Fruit fly (Drosophila melanogaster): ENCODE data around the gene TTLL1B.

The TTLL1B gene

dm6 chr3L:4689970-4690369 lies 41.9 kb downstream of the TTLL1B start, which contains the start of gene CG18418:
TSS of gene CG18418 (minus strand) at chr3L:4690070.
- no peak for TF ChIP-seq CG9139 (GFP tag; optimal IDR thresholded peaks at IDR 0.05)
- no peak for TF ChIP-seq Smox (GFP tag; optimal IDR thresholded peaks at IDR 0.05)
- no peak for TF ChIP-seq eg (GFP tag; IDR thresholded peaks at IDR 0.05)
- TF ChIP-seq cyc (GFP tag; optimal IDR thresholded peaks at IDR 0.05): no peak
- no peak for TF ChIP-seq spab (GFP tag; optimal IDR thresholded peaks at IDR 0.05)
- TF ChIP-seq salr (GFP tag; optimal IDR thresholded peaks at IDR 0.05): no peak
- no peak for TF ChIP-seq fd59A (GFP tag; optimal IDR thresholded peaks at IDR 0.05)
- no peak for TF ChIP-seq net (GFP tag; optimal IDR thresholded peaks at IDR 0.05)
- TF ChIP-seq CG6163 (GFP tag; IDR thresholded peaks at IDR 0.05): no peak
- TF ChIP-seq esn (GFP tag; optimal IDR thresholded peaks at IDR 0.05): no peak
- no peak for TF ChIP-seq CG7368 (GFP tag; optimal IDR thresholded peaks at IDR 0.05)
- TF ChIP-seq ss (GFP tag; optimal IDR thresholded peaks at IDR 0.05): no peak
- no peak for TF ChIP-seq CG11294 (GFP tag; IDR thresholded peaks at IDR 0.05)
- no peak for TF ChIP-seq CG3919 (GFP tag; optimal IDR thresholded peaks at IDR 0.05)
- no peak for TF ChIP-seq CG3032 (tag; optimal IDR thresholded peaks at IDR 0.05)
- TF ChIP-seq Gug (GFP tag; IDR thresholded peaks at IDR 0.05): no peak
- no peak for TF ChIP-seq Ets96B (tag; optimal IDR thresholded peaks at IDR 0.05)

- peak; percentile 35 for TF ChIP-seq CG3032 (tag; optimal IDR thresholded peaks at IDR 0.05)
- TF ChIP-seq CG8119 (GFP tag; IDR thresholded peaks at IDR 0.05): peak; percentile 67; the same call in 2 of the 3 replicates
- peak; percentile 18 for TF ChIP-seq Sox102F (GFP tag; optimal IDR thresholded peaks at IDR 0.05)
- TF ChIP-seq topi (GFP tag; optimal IDR thresholded peaks at IDR 0.05): no peak
- peak; percentile 21 for TF ChIP-seq CG4318 (GFP tag; optimal IDR thresholded peaks at IDR 0.05)
- no peak for TF ChIP-seq CG7368 (GFP tag; optimal IDR thresholded peaks at IDR 0.05)
- peak; percentile 48 for TF ChIP-seq acj6 (GFP tag; optimal IDR thresholded peaks at IDR 0.05)
- no peak for TF ChIP-seq Hr38 (GFP tag; optimal IDR thresholded peaks at IDR 0.05)
- peak; percentile 41 for TF ChIP-seq Smox (GFP tag; optimal IDR thresholded peaks at IDR 0.05)
- peak; percentile 32 for TF ChIP-seq cyc (GFP tag; optimal IDR thresholded peaks at IDR 0.05)
- peak; percentile 72 for TF ChIP-seq svp (GFP tag)
- TF ChIP-seq CG6276 (GFP tag; optimal IDR thresholded peaks at IDR 0.05): peak; percentile 52
- TF ChIP-seq ss (GFP tag; optimal IDR thresholded peaks at IDR 0.05): no peak
- no peak for TF ChIP-seq CG1621 (tag; optimal IDR thresholded peaks at IDR 0.05)
- peak; percentile 65 for TF ChIP-seq CG31627 (GFP tag; optimal IDR thresholded peaks at IDR 0.05)
- TF ChIP-seq CG3919 (GFP tag; optimal IDR thresholded peaks at IDR 0.05): peak; percentile 41
- peak; percentile 61 for TF ChIP-seq CG15336 (GFP tag; IDR thresholded peaks at IDR 0.05)
- peak; percentile 63 for TF ChIP-seq CG32006 (GFP tag; optimal IDR thresholded peaks at IDR 0.05)
- peak; percentile 58 for TF ChIP-seq OdsH (GFP tag; optimal IDR thresholded peaks at IDR 0.05)
- peak; percentile 43 for TF ChIP-seq CG8632 (GFP tag; optimal IDR thresholded peaks at IDR 0.05)
- peak; percentile 27 for TF ChIP-seq Ets96B (tag; optimal IDR thresholded peaks at IDR 0.05)
- TF ChIP-seq salr (GFP tag; optimal IDR thresholded peaks at IDR 0.05): peak in 1 of 2 experiments; percentile 2
- TF ChIP-seq CG6808 (GFP tag; optimal IDR thresholded peaks at IDR 0.05): no peak
- no peak for TF ChIP-seq Gug (GFP tag; IDR thresholded peaks at IDR 0.05)
- TF ChIP-seq dsx (GFP tag; optimal IDR thresholded peaks at IDR 0.05; ENCODE audit: poor library complexity, severe bottlenecking): peak; percentile 17
- TF ChIP-seq CG6792 (GFP tag; optimal IDR thresholded peaks at IDR 0.05): peak; percentile 5
- TF ChIP-seq Lpt (GFP tag; optimal IDR thresholded peaks at IDR 0.05): peak; percentile 22
- peak; percentile 51 for TF ChIP-seq esn (GFP tag; optimal IDR thresholded peaks at IDR 0.05)
- peak; percentile 49 for TF ChIP-seq Met (GFP tag; optimal IDR thresholded peaks at IDR 0.05)
- TF ChIP-seq Sox14 (GFP tag; optimal IDR thresholded peaks at IDR 0.05): peak; percentile 58
- TF ChIP-seq Eip78C (GFP tag): peak; percentile 86
- TF ChIP-seq CG11294 (GFP tag; IDR thresholded peaks at IDR 0.05): no peak
- peak; percentile 72 for TF ChIP-seq eg (GFP tag; IDR thresholded peaks at IDR 0.05)
- peak; percentile 53 for TF ChIP-seq Hr39 (GFP tag; optimal IDR thresholded peaks at IDR 0.05)
- peak; percentile 60 for TF ChIP-seq pdm3 (GFP tag; optimal IDR thresholded peaks at IDR 0.05)
- TF ChIP-seq net (GFP tag; optimal IDR thresholded peaks at IDR 0.05): peak; percentile 34
- TF ChIP-seq lz (GFP tag; optimal IDR thresholded peaks at IDR 0.05): peak; percentile 41
- TF ChIP-seq CG6163 (GFP tag; IDR thresholded peaks at IDR 0.05): peak; percentile 67
- TF ChIP-seq fd85E (GFP tag; optimal IDR thresholded peaks at IDR 0.05): no peak
- peak; percentile 7 for TF ChIP-seq vri (GFP tag; optimal IDR thresholded peaks at IDR 0.05)
- TF ChIP-seq CG10669 (GFP tag; optimal IDR thresholded peaks at IDR 0.05): peak; percentile 30
- peak; percentile 13 for TF ChIP-seq CG34406 (GFP tag; optimal IDR thresholded peaks at IDR 0.05)
- peak; percentile 12 for TF ChIP-seq Ets21C (GFP tag; optimal IDR thresholded peaks at IDR 0.05)
- TF ChIP-seq dac (GFP tag; optimal IDR thresholded peaks at IDR 0.05): peak; percentile 12
- TF ChIP-seq Hr4 (GFP tag; optimal IDR thresholded peaks at IDR 0.05): peak; percentile 67
These were observed 42.6 kb downstream of the TTLL1B start for dm6 chr3L:4690698-4691097.

Measured in whole organism, prepupa.